Worm (Caenorhabditis elegans) whole organism, L4 larva: ENCODE measurements around the gene gei-3.

Experiments
- F10B5.3 ChIP-seq: sonication (generic microtip); optimal IDR thresholded peaks from 2 replicates; lab custom pipeline; 2016; ENCODE audit warnings: mild to moderate bottlenecking, missing genetic modification characterization, missing compliant biosample characterization
- F37D6.2 ChIP-seq: sonication (generic microtip); optimal IDR thresholded peaks from 2 replicates; lab custom pipeline; 2016; ENCODE audit warnings: mild to moderate bottlenecking, missing genetic modification characterization, missing compliant biosample characterization
- F44E2.7 ChIP-seq: fragments of 200-800 bp; sonication (Bioruptor generic); IDR thresholded peaks from 2 replicates; pipeline ENCODE4 v2.1.2; 2022; ENCODE audit warnings: missing genetic modification characterization, missing compliant biosample characterization
- F49E8.2 ChIP-seq: sonication (generic microtip); optimal IDR thresholded peaks from 2 replicates; lab custom pipeline; 2016; ENCODE audit warnings: missing compliant biosample characterization, mild to moderate bottlenecking, missing genetic modification characterization, borderline replicate concordance
- Y105C5A.15 ChIP-seq: fragments of 200-800 bp; sonication (Bioruptor generic); IDR thresholded peaks from 2 replicates; pipeline ENCODE4 v1.3.6; 2022; ENCODE audit warnings: missing genetic modification characterization, missing compliant biosample characterization
- Y48G9A.11 ChIP-seq: fragments of 200-800 bp; sonication (Bioruptor generic); IDR thresholded peaks from 2 replicates; pipeline ENCODE4 v1.3.6; 2022; ENCODE audit warnings: missing genetic modification reagents, missing genetic modification characterization, missing compliant biosample characterization
- Y5F2A.4 ChIP-seq: fragments of 200-800 bp; sonication (Bioruptor generic); optimal IDR thresholded peaks from 2 replicates; lab custom pipeline; 2018; ENCODE audit warnings: mild to moderate bottlenecking, missing genetic modification characterization, missing compliant biosample characterization
- ZK337.2 ChIP-seq: fragments of 200-800 bp; sonication (Bioruptor generic); IDR thresholded peaks from 2 replicates; pipeline ENCODE4 v1.3.6; 2022; ENCODE audit warnings: missing genetic modification reagents, missing genetic modification characterization, missing compliant biosample characterization
- ZK546.5 ChIP-seq, 2 experiments: sonication (generic microtip); optimal IDR thresholded peaks; 2 replicates each; lab custom pipeline; 2017; ENCODE audit warnings: missing biosample characterization in 2 of 2, missing genetic modification characterization in 2 of 2
- aha-1 ChIP-seq: fragments of 150-350 bp; peaks from one replicate; lab custom pipeline; 2014; ENCODE audit warnings: missing biosample characterization, missing genetic modification characterization
- attf-4 ChIP-seq: sonication (generic microtip); optimal IDR thresholded peaks from 3 replicates; lab custom pipeline; 2017; ENCODE audit warnings: missing biosample characterization, missing genetic modification characterization
- ceh-20 ChIP-seq: fragments of 200-800 bp; sonication (Bioruptor generic); IDR thresholded peaks from 2 replicates; pipeline ENCODE4 v1.3.6; 2022; ENCODE audit warnings: missing genetic modification reagents, missing genetic modification characterization, missing compliant biosample characterization
- ceh-32 ChIP-seq: sonication (generic microtip); optimal IDR thresholded peaks from 2 replicates; lab custom pipeline; 2016; ENCODE audit warnings: mild to moderate bottlenecking, missing genetic modification characterization, missing compliant biosample characterization; ENCODE audit not compliant: poor library complexity
- ceh-62 ChIP-seq: sonication (generic microtip); optimal IDR thresholded peaks from 2 replicates; lab custom pipeline; 2017; ENCODE audit warnings: missing biosample characterization, missing genetic modification characterization
- ceh-82 ChIP-seq: sonication (generic microtip); optimal IDR thresholded peaks from 2 replicates; lab custom pipeline; 2017; ENCODE audit warnings: missing biosample characterization, missing genetic modification characterization
- ctbp-1 ChIP-seq: fragments of 200-800 bp; sonication (Bioruptor generic); IDR thresholded peaks from 2 replicates; pipeline ENCODE4 v1.3.6; 2022; ENCODE audit warnings: missing genetic modification reagents, missing genetic modification characterization, missing compliant biosample characterization
- daf-8 ChIP-seq: fragments of 200-800 bp; sonication (Bioruptor generic); IDR thresholded peaks from 2 replicates; pipeline ENCODE4 v1.3.6; 2022; ENCODE audit warnings: missing genetic modification characterization, missing compliant biosample characterization
- dmd-9 ChIP-seq: fragments of 200-800 bp; sonication (Bioruptor generic); IDR thresholded peaks from 2 replicates; pipeline ENCODE4 v1.3.6; 2022; ENCODE audit warnings: missing genetic modification reagents, missing genetic modification characterization, missing compliant biosample characterization
- dve-1 ChIP-seq: sonication (generic microtip); optimal IDR thresholded peaks from 2 replicates; lab custom pipeline; 2017; ENCODE audit warnings: antibody characterized with exemption, mild to moderate bottlenecking, missing genetic modification characterization, missing compliant biosample characterization; ENCODE audit not compliant: insufficient read depth
- egl-27 ChIP-seq: sonication (generic microtip); optimal IDR thresholded peaks from 3 replicates; lab custom pipeline; 2017; ENCODE audit warnings: missing biosample characterization, missing genetic modification reagents, missing genetic modification characterization
- egl-43 ChIP-seq: fragments of 200-800 bp; sonication (Bioruptor generic); IDR thresholded peaks from 2 replicates; pipeline ENCODE4 v1.3.6; 2022; ENCODE audit warnings: missing genetic modification reagents, missing genetic modification characterization, missing compliant biosample characterization
- fkh-10 ChIP-seq: fragments of 150-350 bp; optimal IDR thresholded peaks from 2 replicates; lab custom pipeline; 2014; ENCODE audit warnings: missing biosample characterization, missing genetic modification reagents, missing genetic modification characterization
- hlh-30 ChIP-seq: sonication (generic microtip); optimal IDR thresholded peaks from 2 replicates; lab custom pipeline; 2017; ENCODE audit warnings: antibody characterized with exemption, mild to moderate bottlenecking, missing genetic modification characterization, missing compliant biosample characterization; ENCODE audit not compliant: insufficient read depth
- hmg-1.1 ChIP-seq: fragments of 200-800 bp; sonication (Bioruptor generic); IDR thresholded peaks from 2 replicates; pipeline ENCODE4 v1.3.6; 2022; ENCODE audit warnings: missing genetic modification reagents, missing genetic modification characterization, missing compliant biosample characterization
- lim-7 ChIP-seq: fragments of 200-800 bp; sonication (Bioruptor generic); IDR thresholded peaks from 2 replicates; pipeline ENCODE4 v1.3.6; 2022; ENCODE audit warnings: missing genetic modification characterization, missing compliant biosample characterization
- lin-15B ChIP-seq: fragments of 150-350 bp; sonication (generic microtip); optimal IDR thresholded peaks from 3 replicates; lab custom pipeline; 2014; ENCODE audit warnings: missing biosample characterization, missing genetic modification characterization
- lin-29 ChIP-seq: fragments of 200-800 bp; sonication (Bioruptor generic); IDR thresholded peaks from 2 replicates; pipeline ENCODE4 v1.3.6; 2022; ENCODE audit warnings: missing genetic modification reagents, missing genetic modification characterization, missing compliant biosample characterization
- lin-38 ChIP-seq: fragments of 200-800 bp; sonication (Bioruptor generic); IDR thresholded peaks from 2 replicates; pipeline ENCODE4 v1.3.6; 2022; ENCODE audit warnings: missing genetic modification reagents, missing genetic modification characterization, missing compliant biosample characterization
- lsy-2 ChIP-seq, 2 experiments: fragments of 150-350 bp in 1 of 2; sonication (generic microtip) in 1 of 2; optimal IDR thresholded peaks; 2 replicates each; lab custom pipeline; 2014 to 2017; ENCODE audit warnings: missing biosample characterization in 2 of 2, missing genetic modification characterization in 2 of 2
- madf-5 ChIP-seq, 2 experiments: fragments of 200-800 bp; sonication (Bioruptor generic); IDR thresholded peaks; 2 replicates each; pipeline ENCODE4 v1.3.6; 2022; ENCODE audit warnings: missing compliant biosample characterization in 2 of 2, missing genetic modification characterization in 2 of 2
- mdt-29 ChIP-seq: fragments of 200-800 bp; sonication (Bioruptor generic); IDR thresholded peaks from 2 replicates; pipeline ENCODE4 v1.3.6; 2022; ENCODE audit warnings: missing genetic modification reagents, missing genetic modification characterization, missing compliant biosample characterization
- mes-2 ChIP-seq: sonication (generic microtip); optimal IDR thresholded peaks from 2 replicates; lab custom pipeline; 2016; ENCODE audit warnings: missing genotype, mild to moderate bottlenecking, missing genetic modification characterization, missing compliant biosample characterization; ENCODE audit not compliant: poor library complexity, severe bottlenecking
- mxl-2 ChIP-seq: fragments of 200-800 bp; sonication (Bioruptor generic); conservative IDR thresholded peaks from 2 replicates; pipeline ENCODE4 v1.3.6; 2022; ENCODE audit warnings: missing genetic modification reagents, missing genetic modification characterization, missing compliant biosample characterization
- nhr-11 ChIP-seq: fragments of 150-350 bp; optimal IDR thresholded peaks from 2 replicates; lab custom pipeline; 2014; ENCODE audit warnings: missing biosample characterization, missing genetic modification characterization
- nhr-237 ChIP-seq: sonication (generic microtip); optimal IDR thresholded peaks from 2 replicates; lab custom pipeline; 2017; ENCODE audit warnings: missing biosample characterization, missing genetic modification characterization
- nhr-28 ChIP-seq: fragments of 150-350 bp; optimal IDR thresholded peaks from 2 replicates; lab custom pipeline; 2014; ENCODE audit warnings: missing biosample characterization, missing genetic modification characterization
- nhr-42 ChIP-seq: fragments of 200-800 bp; sonication (Bioruptor generic); IDR thresholded peaks from 2 replicates; pipeline ENCODE4 v1.3.6; 2022; ENCODE audit warnings: missing genetic modification characterization, missing compliant biosample characterization
- nhr-77 ChIP-seq: fragments of 150-350 bp; optimal IDR thresholded peaks from 2 replicates; lab custom pipeline; 2014; ENCODE audit warnings: missing biosample characterization, missing genetic modification characterization
- php-3 ChIP-seq: fragments of 200-800 bp; sonication (Bioruptor generic); IDR thresholded peaks from 2 replicates; pipeline ENCODE4 v1.3.6; 2022; ENCODE audit warnings: missing genetic modification reagents, missing genetic modification characterization, missing compliant biosample characterization
- pqm-1 ChIP-seq: sonication (generic microtip); optimal IDR thresholded peaks from 2 replicates; lab custom pipeline; 2017; ENCODE audit warnings: missing biosample characterization, missing genetic modification characterization
- rbr-2 ChIP-seq: sonication (generic microtip); optimal IDR thresholded peaks from 2 replicates; lab custom pipeline; 2016; ENCODE audit warnings: missing genotype, missing genetic modification characterization, missing compliant biosample characterization
- sdz-12 ChIP-seq: fragments of 200-800 bp; sonication (Bioruptor generic); optimal IDR thresholded peaks from 2 replicates; lab custom pipeline; 2018; ENCODE audit warnings: mild to moderate bottlenecking, missing genetic modification characterization, missing compliant biosample characterization
- set-16 ChIP-seq: fragments of 200-800 bp; sonication (Bioruptor generic); IDR thresholded peaks from 2 replicates; pipeline ENCODE4 v1.3.6; 2022; ENCODE audit warnings: missing genetic modification reagents, missing genetic modification characterization, missing compliant biosample characterization
- snpc-1.2 ChIP-seq: fragments of 200-800 bp; sonication (Bioruptor generic); IDR thresholded peaks from 2 replicates; pipeline ENCODE4 v1.3.6; 2022; ENCODE audit warnings: missing genetic modification reagents, missing genetic modification characterization, missing compliant biosample characterization
- spr-3 ChIP-seq: fragments of 200-800 bp; sonication (Bioruptor generic); optimal IDR thresholded peaks from 2 replicates; lab custom pipeline; 2018; ENCODE audit warnings: mild to moderate bottlenecking, missing genetic modification characterization, missing compliant biosample characterization
- tag-97 ChIP-seq: fragments of 200-800 bp; sonication (Bioruptor generic); IDR thresholded peaks from 2 replicates; pipeline ENCODE4 v1.3.6; 2022; ENCODE audit warnings: missing genetic modification characterization, missing compliant biosample characterization
- tra-1 ChIP-seq: fragments of 200-800 bp; sonication (Bioruptor generic); IDR thresholded peaks from 2 replicates; pipeline ENCODE4 v1.3.6; 2022; ENCODE audit warnings: missing genetic modification reagents, missing genetic modification characterization, missing compliant biosample characterization
- unc-130 ChIP-seq: sonication (generic microtip); optimal IDR thresholded peaks from 2 replicates; lab custom pipeline; 2016; ENCODE audit warnings: missing genetic modification reagents, missing genetic modification characterization, missing compliant biosample characterization
- zfp-2 ChIP-seq: sonication (generic microtip); optimal IDR thresholded peaks from 2 replicates; lab custom pipeline; 2016; ENCODE audit warnings: mild to moderate bottlenecking, missing genetic modification characterization, missing compliant biosample characterization
- zip-11 ChIP-seq: fragments of 200-800 bp; sonication (Bioruptor generic); IDR thresholded peaks from 2 replicates; pipeline ENCODE4 v1.3.6; 2022; ENCODE audit warnings: missing genetic modification characterization, missing compliant biosample characterization

gei-3 gene

DNA sequence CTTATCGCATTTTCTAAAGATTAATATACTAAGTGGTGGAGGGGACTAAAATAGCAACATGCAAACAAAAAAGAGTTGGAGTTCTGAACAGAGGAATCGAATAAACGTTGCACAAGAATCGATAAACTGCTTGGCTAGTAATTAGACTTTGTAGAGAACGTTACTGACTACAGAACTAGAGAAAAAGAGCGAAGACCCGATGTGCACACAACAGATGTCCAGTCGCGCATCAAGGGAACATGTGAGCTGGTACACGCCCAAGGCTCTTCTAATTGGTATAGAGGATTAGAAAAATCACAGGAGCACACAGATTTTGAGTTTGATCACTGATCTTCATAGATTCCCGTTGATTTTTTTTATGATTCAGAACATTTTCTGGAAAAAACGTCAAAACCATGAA is 40.7 kb upstream of the gei-3 start:
- TF ChIP-seq ZK337.2 (no peak), dve-1 (tag; lab: Kevin White, UChicago) (no peak), tag-97 (GFP tag; lab: Robert Waterston, UW) (no peak), tra-1 (GFP tag; lab: Robert Waterston, UW) (no peak), spr-3 (GFP tag; lab: Kevin White, UChicago) (no peak)

- TF ChIP-seq ceh-32 (tag; lab: Kevin White, UChicago) (no peak), nhr-237 (tag; lab: Kevin White, UChicago) (no peak), egl-43 (GFP tag; lab: Robert Waterston, UW) (no peak), lin-15B (tag; lab: Kevin White, UChicago) (no peak), nhr-28 (tag; lab: Kevin White, UChicago) (no peak), rbr-2 (tag; lab: Kevin White, UChicago) (no peak), ceh-62 (tag; lab: Kevin White, UChicago) (no peak), set-16 (GFP tag; lab: Robert Waterston, UW) (no peak), mes-2 (peak; percentile 11), Y5F2A.4 (GFP tag; lab: Kevin White, UChicago) (no peak), tra-1 (GFP tag; lab: Robert Waterston, UW) (no peak), lin-38 (GFP tag; lab: Robert Waterston, UW) (no peak), lin-29 (GFP tag; lab: Robert Waterston, UW) (no peak), attf-4 (no peak), F49E8.2 (tag; lab: Kevin White, UChicago) (no peak), unc-130 (GFP tag; lab: Kevin White, UChicago) (no peak), zip-11 (no peak), fkh-10 (no peak), ctbp-1 (GFP tag; lab: Robert Waterston, UW) (no peak), hlh-30 (tag; lab: Kevin White, UChicago) (peak; percentile 48), dve-1 (tag; lab: Kevin White, UChicago) (peak; percentile 58), pqm-1 (tag; lab: Kevin White, UChicago) (peak; percentile 7), zfp-2 (no peak), sdz-12 (GFP tag; lab: Kevin White, UChicago) (no peak), aha-1 (tag; lab: Kevin White, UChicago) (peak; percentile 86), lsy-2 (tag; optimal IDR thresholded peaks at IDR 0.05; lab: Kevin White, UChicago) (peak in 1 of 2 experiments; percentile 23), daf-8 (GFP tag; lab: Robert Waterston, UW) (no peak), mdt-29 (no peak), F44E2.7 (GFP tag; lab: Robert Waterston, UW) (no peak), ceh-82 (tag; lab: Kevin White, UChicago) (no peak), hmg-1.1 (GFP tag; lab: Robert Waterston, UW) (no peak), lim-7 (GFP tag; lab: Robert Waterston, UW) (no peak), nhr-77 (tag; lab: Kevin White, UChicago) (no peak), madf-5 (GFP tag; IDR thresholded peaks at IDR 0.05; lab: Robert Waterston, UW) (no peak), F10B5.3 (tag; lab: Kevin White, UChicago) (no peak), php-3 (GFP tag; lab: Robert Waterston, UW) (no peak), mxl-2 (no peak), egl-27 (tag; lab: Kevin White, UChicago) (no peak), dmd-9 (GFP tag; lab: Robert Waterston, UW) (no peak), ceh-20 (no peak), nhr-11 (tag; lab: Kevin White, UChicago) (no peak), snpc-1.2 (GFP tag; lab: Robert Waterston, UW) (no peak), ZK546.5 (tag; optimal IDR thresholded peaks at IDR 0.05; lab: Kevin White, UChicago) (no peak), tag-97 (GFP tag; lab: Robert Waterston, UW) (no peak), Y48G9A.11 (GFP tag; lab: Robert Waterston, UW) (no peak), nhr-42 (no peak), Y105C5A.15 (GFP tag; lab: Robert Waterston, UW) (no peak), F37D6.2 (tag; lab: Kevin White, UChicago) (no peak)
Observed at ce11 chrX:12853079-12853478, 39.6 kb upstream of the gei-3 start.
